Worm (Caenorhabditis elegans) whole organism, L4 larva: ENCODE data around the gene F09E5.11.

Experiments
- Y75B8A.6 ChIP-seq: fragments of 200-800 bp; sonication (Bioruptor generic); IDR thresholded peaks from 2 replicates; pipeline ENCODE4 v1.3.6; 2022; ENCODE audit warnings: missing genetic modification reagents, missing genetic modification characterization, missing compliant biosample characterization
- ZK337.2 ChIP-seq: fragments of 200-800 bp; sonication (Bioruptor generic); IDR thresholded peaks from 2 replicates; pipeline ENCODE4 v1.3.6; 2022; ENCODE audit warnings: missing genetic modification reagents, missing genetic modification characterization, missing compliant biosample characterization
- ZK546.5 ChIP-seq, 2 experiments: sonication (generic microtip); optimal IDR thresholded peaks; 2 replicates each; lab custom pipeline; 2017; ENCODE audit warnings: missing biosample characterization in 2 of 2, missing genetic modification characterization in 2 of 2
- aha-1 ChIP-seq: fragments of 150-350 bp; peaks from one replicate; lab custom pipeline; 2014; ENCODE audit warnings: missing biosample characterization, missing genetic modification characterization
- aly-2 ChIP-seq: sonication (generic microtip); optimal IDR thresholded peaks from 2 replicates; lab custom pipeline; 2018; ENCODE audit warnings: missing biosample characterization, missing genetic modification characterization
- attf-4 ChIP-seq: sonication (generic microtip); optimal IDR thresholded peaks from 3 replicates; lab custom pipeline; 2017; ENCODE audit warnings: missing biosample characterization, missing genetic modification characterization
- ceh-20 ChIP-seq: fragments of 200-800 bp; sonication (Bioruptor generic); IDR thresholded peaks from 2 replicates; pipeline ENCODE4 v1.3.6; 2022; ENCODE audit warnings: missing genetic modification reagents, missing genetic modification characterization, missing compliant biosample characterization
- ceh-28 ChIP-seq: fragments of 150-350 bp; optimal IDR thresholded peaks from 2 replicates; lab custom pipeline; 2014; ENCODE audit warnings: missing biosample characterization, missing genetic modification reagents, missing genetic modification characterization
- ceh-82 ChIP-seq: sonication (generic microtip); optimal IDR thresholded peaks from 2 replicates; lab custom pipeline; 2017; ENCODE audit warnings: missing biosample characterization, missing genetic modification characterization
- ces-1 ChIP-seq: fragments of 150-350 bp; sonication (generic microtip); optimal IDR thresholded peaks from 4 replicates; lab custom pipeline; 2014; ENCODE audit warnings: missing biosample characterization, missing genetic modification reagents, missing genetic modification characterization
- cey-2 ChIP-seq: sonication (generic microtip); optimal IDR thresholded peaks from 3 replicates; lab custom pipeline; 2017; ENCODE audit warnings: missing genetic modification characterization, mild to moderate bottlenecking, missing compliant biosample characterization, antibody characterized with exemption, borderline replicate concordance; ENCODE audit not compliant: insufficient read depth
- daf-16 ChIP-seq, 3 experiments: sonication (generic microtip); optimal IDR thresholded peaks; 2 replicates each; lab custom pipeline; 2016 to 2017; ENCODE audit warnings: missing genetic modification characterization in 3 of 3, missing genetic modification reagents in 3 of 3, mild to moderate bottlenecking in 2 of 3, missing compliant biosample characterization in 2 of 3, missing biosample characterization in 1 of 3, moderate library complexity in 1 of 3
- dmd-9 ChIP-seq: fragments of 200-800 bp; sonication (Bioruptor generic); IDR thresholded peaks from 2 replicates; pipeline ENCODE4 v1.3.6; 2022; ENCODE audit warnings: missing genetic modification reagents, missing genetic modification characterization, missing compliant biosample characterization
- dve-1 ChIP-seq: sonication (generic microtip); optimal IDR thresholded peaks from 2 replicates; lab custom pipeline; 2017; ENCODE audit warnings: antibody characterized with exemption, mild to moderate bottlenecking, missing genetic modification characterization, missing compliant biosample characterization; ENCODE audit not compliant: insufficient read depth
- egl-27 ChIP-seq: sonication (generic microtip); optimal IDR thresholded peaks from 3 replicates; lab custom pipeline; 2017; ENCODE audit warnings: missing biosample characterization, missing genetic modification reagents, missing genetic modification characterization
- hif-1 ChIP-seq, 2 experiments: sonication (generic microtip); optimal IDR thresholded peaks; 2 replicates each; lab custom pipeline; 2016 to 2017; ENCODE audit warnings: missing compliant biosample characterization in 2 of 2, missing genetic modification characterization in 2 of 2, missing genetic modification reagents in 2 of 2, missing genotype in 2 of 2, mild to moderate bottlenecking in 1 of 2
- hlh-11 ChIP-seq: fragments of 200-800 bp; sonication (Bioruptor generic); optimal IDR thresholded peaks from 2 replicates; lab custom pipeline; 2018; ENCODE audit warnings: mild to moderate bottlenecking, missing genetic modification characterization, missing compliant biosample characterization
- hlh-30 ChIP-seq: sonication (generic microtip); optimal IDR thresholded peaks from 2 replicates; lab custom pipeline; 2017; ENCODE audit warnings: antibody characterized with exemption, mild to moderate bottlenecking, missing genetic modification characterization, missing compliant biosample characterization; ENCODE audit not compliant: insufficient read depth
- hmg-1.1 ChIP-seq: fragments of 200-800 bp; sonication (Bioruptor generic); IDR thresholded peaks from 2 replicates; pipeline ENCODE4 v1.3.6; 2022; ENCODE audit warnings: missing genetic modification reagents, missing genetic modification characterization, missing compliant biosample characterization
- lin-1 ChIP-seq: fragments of 200-800 bp; sonication (Bioruptor generic); IDR thresholded peaks from 2 replicates; pipeline ENCODE4 v1.3.6; 2022; ENCODE audit warnings: missing genetic modification reagents, missing genetic modification characterization, missing compliant biosample characterization
- lin-13 ChIP-seq: fragments of 150-350 bp; optimal IDR thresholded peaks from 2 replicates; lab custom pipeline; 2014; ENCODE audit warnings: missing biosample characterization, missing genetic modification reagents, missing genetic modification characterization
- lin-29 ChIP-seq: fragments of 200-800 bp; sonication (Bioruptor generic); IDR thresholded peaks from 2 replicates; pipeline ENCODE4 v1.3.6; 2022; ENCODE audit warnings: missing genetic modification reagents, missing genetic modification characterization, missing compliant biosample characterization
- lin-39 ChIP-seq: fragments of 150-350 bp; optimal IDR thresholded peaks from 2 replicates; lab custom pipeline; 2014; ENCODE audit warnings: missing biosample characterization, missing genetic modification reagents, missing genetic modification characterization
- lsy-2 ChIP-seq, 2 experiments: fragments of 150-350 bp in 1 of 2; sonication (generic microtip) in 1 of 2; optimal IDR thresholded peaks; 2 replicates each; lab custom pipeline; 2014 to 2017; ENCODE audit warnings: missing biosample characterization in 2 of 2, missing genetic modification characterization in 2 of 2
- madf-9 ChIP-seq: fragments of 200-800 bp; sonication (Bioruptor generic); conservative IDR thresholded peaks from 2 replicates; pipeline ENCODE4 v1.3.6; 2022; ENCODE audit warnings: missing genetic modification reagents, missing genetic modification characterization, missing compliant biosample characterization
- mdl-1 ChIP-seq, 2 experiments: fragments of 150-350 bp in 1 of 2; sonication (generic microtip) in 1 of 2; optimal IDR thresholded peaks; 2 replicates each; lab custom pipeline; 2014 to 2017; ENCODE audit warnings: missing biosample characterization in 2 of 2, missing genetic modification characterization in 2 of 2
- mdt-29 ChIP-seq: fragments of 200-800 bp; sonication (Bioruptor generic); IDR thresholded peaks from 2 replicates; pipeline ENCODE4 v1.3.6; 2022; ENCODE audit warnings: missing genetic modification reagents, missing genetic modification characterization, missing compliant biosample characterization
- mep-1 ChIP-seq: fragments of 150-350 bp; sonication (generic microtip); optimal IDR thresholded peaks from 3 replicates; lab custom pipeline; 2014; ENCODE audit warnings: missing biosample characterization, missing genetic modification characterization
- mxl-2 ChIP-seq: fragments of 200-800 bp; sonication (Bioruptor generic); conservative IDR thresholded peaks from 2 replicates; pipeline ENCODE4 v1.3.6; 2022; ENCODE audit warnings: missing genetic modification reagents, missing genetic modification characterization, missing compliant biosample characterization
- mxl-3 ChIP-seq: fragments of 200-800 bp; sonication (Bioruptor generic); optimal IDR thresholded peaks from 2 replicates; lab custom pipeline; 2018; ENCODE audit warnings: mild to moderate bottlenecking, missing genetic modification characterization, missing compliant biosample characterization
- nhr-10 ChIP-seq: fragments of 150-350 bp; optimal IDR thresholded peaks from 2 replicates; lab custom pipeline; 2014; ENCODE audit warnings: missing biosample characterization, missing genetic modification characterization
- nhr-11 ChIP-seq: fragments of 150-350 bp; optimal IDR thresholded peaks from 2 replicates; lab custom pipeline; 2014; ENCODE audit warnings: missing biosample characterization, missing genetic modification characterization
- nhr-237 ChIP-seq: sonication (generic microtip); optimal IDR thresholded peaks from 2 replicates; lab custom pipeline; 2017; ENCODE audit warnings: missing biosample characterization, missing genetic modification characterization
- nhr-25 ChIP-seq: sonication (generic microtip); optimal IDR thresholded peaks from 2 replicates; lab custom pipeline; 2017; ENCODE audit warnings: missing genetic modification characterization, mild to moderate bottlenecking, missing compliant biosample characterization, antibody characterized with exemption, moderate library complexity, borderline replicate concordance; ENCODE audit not compliant: insufficient read depth
- nhr-41 ChIP-seq: fragments of 200-800 bp; sonication (Bioruptor generic); IDR thresholded peaks from 2 replicates; pipeline ENCODE4 v1.3.6; 2022; ENCODE audit warnings: missing genetic modification reagents, missing genetic modification characterization, missing compliant biosample characterization
- nhr-48 ChIP-seq: sonication (generic microtip); optimal IDR thresholded peaks from 2 replicates; lab custom pipeline; 2016; ENCODE audit warnings: mild to moderate bottlenecking, missing genetic modification characterization, missing compliant biosample characterization
- nhr-6 ChIP-seq: fragments of 150-350 bp; optimal IDR thresholded peaks from 2 replicates; lab custom pipeline; 2014; ENCODE audit warnings: missing biosample characterization, missing genetic modification characterization
- nhr-77 ChIP-seq: fragments of 150-350 bp; optimal IDR thresholded peaks from 2 replicates; lab custom pipeline; 2014; ENCODE audit warnings: missing biosample characterization, missing genetic modification characterization
- pha-4 ChIP-seq, 2 experiments: fragments of 150-350 bp in 1 of 2; fragments of 200-800 bp in 1 of 2; sonication (Bioruptor generic) in 1 of 2; IDR thresholded peaks in 1 of 2; optimal IDR thresholded peaks in 1 of 2; 2 replicates each; pipeline versions ENCODE4 v1.3.6 to Lab custom; 2014 to 2022; ENCODE audit warnings: missing genetic modification characterization in 2 of 2, missing genetic modification reagents in 2 of 2, missing biosample characterization in 1 of 2, missing compliant biosample characterization in 1 of 2
- rbr-2 ChIP-seq: sonication (generic microtip); optimal IDR thresholded peaks from 2 replicates; lab custom pipeline; 2016; ENCODE audit warnings: missing genotype, missing genetic modification characterization, missing compliant biosample characterization
- saeg-2 ChIP-seq: fragments of 200-800 bp; sonication (Bioruptor generic); IDR thresholded peaks from 2 replicates; pipeline ENCODE4 v1.3.6; 2022; ENCODE audit warnings: missing genetic modification reagents, missing genetic modification characterization, missing compliant biosample characterization
- snpc-1.2 ChIP-seq: fragments of 200-800 bp; sonication (Bioruptor generic); IDR thresholded peaks from 2 replicates; pipeline ENCODE4 v1.3.6; 2022; ENCODE audit warnings: missing genetic modification reagents, missing genetic modification characterization, missing compliant biosample characterization
- spr-3 ChIP-seq: fragments of 200-800 bp; sonication (Bioruptor generic); optimal IDR thresholded peaks from 2 replicates; lab custom pipeline; 2018; ENCODE audit warnings: mild to moderate bottlenecking, missing genetic modification characterization, missing compliant biosample characterization
- tag-97 ChIP-seq: fragments of 200-800 bp; sonication (Bioruptor generic); IDR thresholded peaks from 2 replicates; pipeline ENCODE4 v1.3.6; 2022; ENCODE audit warnings: missing genetic modification characterization, missing compliant biosample characterization
- unc-130 ChIP-seq: sonication (generic microtip); optimal IDR thresholded peaks from 2 replicates; lab custom pipeline; 2016; ENCODE audit warnings: missing genetic modification reagents, missing genetic modification characterization, missing compliant biosample characterization
- unc-39 ChIP-seq: sonication (generic microtip); optimal IDR thresholded peaks from 2 replicates; lab custom pipeline; 2017; ENCODE audit warnings: missing biosample characterization, missing genetic modification characterization
- unc-62 ChIP-seq, 3 experiments: fragments of 150-350 bp in 1 of 3; sonication (generic microtip); optimal IDR thresholded peaks in 2 of 3; peaks in 1 of 3; 1 replicate in 1 of 3; 2 replicates in 2 of 3; lab custom pipeline; 2014 to 2017; ENCODE audit warnings: missing biosample characterization in 3 of 3, missing genetic modification characterization in 3 of 3, missing genetic modification reagents in 3 of 3, missing genotype in 1 of 3
- zip-2 ChIP-seq: fragments of 150-350 bp; optimal IDR thresholded peaks from 2 replicates; lab custom pipeline; 2014; ENCODE audit warnings: missing biosample characterization, missing genetic modification characterization

F09E5.11 gene

ce11 chrII:5332345-5333124, 25.5 kb downstream of the F09E5.11 start (continued):
- TF ChIP-seq attf-4 (tag; lab: Kevin White, UChicago): no peak
- no peak for TF ChIP-seq lin-29 (GFP tag; lab: Robert Waterston, UW)
- TF ChIP-seq rbr-2: no peak
- TF ChIP-seq aly-2 (tag; lab: Kevin White, UChicago): no peak
- no peak for TF ChIP-seq mxl-2 (GFP tag; lab: Robert Waterston, UW)
- no peak for TF ChIP-seq nhr-77 (tag; lab: Kevin White, UChicago)
- no peak for TF ChIP-seq pha-4 (GFP tag; IDR thresholded peaks at IDR 0.05; lab: Robert Waterston, UW)
- TF ChIP-seq pha-4 (tag; optimal IDR thresholded peaks at IDR 0.05; lab: Kevin White, UChicago): peak; percentile 5
- TF ChIP-seq hlh-30: peak; percentile 38
- TF ChIP-seq lin-39: no peak
- no peak for TF ChIP-seq lin-13 (GFP tag; lab: Kevin White, UChicago)
- no peak for TF ChIP-seq tag-97
- TF ChIP-seq ceh-28 (tag; lab: Kevin White, UChicago): no peak
- no peak for TF ChIP-seq mep-1 (tag; lab: Kevin White, UChicago)
- no peak for TF ChIP-seq nhr-25 (tag; lab: Kevin White, UChicago)
- no peak for TF ChIP-seq nhr-237
- TF ChIP-seq hmg-1.1: no peak
- TF ChIP-seq ZK546.5 (tag; optimal IDR thresholded peaks at IDR 0.05; lab: Kevin White, UChicago): no peak
- no peak for TF ChIP-seq unc-39
- peak; percentile 35 to 37 for TF ChIP-seq mdl-1 (tag; optimal IDR thresholded peaks at IDR 0.05; lab: Kevin White, UChicago)
- no peak for TF ChIP-seq ces-1 (GFP tag; lab: Kevin White, UChicago)
- no peak for TF ChIP-seq ceh-20
- TF ChIP-seq hif-1 (tag; optimal IDR thresholded peaks at IDR 0.05; lab: Kevin White, UChicago): peak in 1 of 2 experiments; percentile 9
- no peak for TF ChIP-seq lsy-2 (tag; optimal IDR thresholded peaks at IDR 0.05; lab: Kevin White, UChicago)
- no peak for TF ChIP-seq madf-9
- TF ChIP-seq ceh-82 (tag; lab: Kevin White, UChicago): no peak
- no peak for TF ChIP-seq snpc-1.2 (GFP tag; lab: Robert Waterston, UW)
- no peak for TF ChIP-seq mxl-3
- TF ChIP-seq daf-16 (GFP tag; optimal IDR thresholded peaks at IDR 0.05; lab: Kevin White, UChicago): no peak
- no peak for TF ChIP-seq daf-16 (tag; optimal IDR thresholded peaks at IDR 0.05; lab: Kevin White, UChicago)
- TF ChIP-seq spr-3 (GFP tag; lab: Kevin White, UChicago): no peak
- peak; percentile 2 for TF ChIP-seq hlh-11 (tag; lab: Kevin White, UChicago)
- TF ChIP-seq lin-1 (GFP tag; lab: Robert Waterston, UW): no peak
- no peak for TF ChIP-seq dmd-9
- no peak for TF ChIP-seq zip-2 (tag; lab: Kevin White, UChicago)
- TF ChIP-seq aha-1: no peak
- no peak for TF ChIP-seq unc-130 (GFP tag; lab: Kevin White, UChicago)
- TF ChIP-seq ZK337.2 (GFP tag; lab: Robert Waterston, UW): no peak
- TF ChIP-seq cey-2 (tag; lab: Kevin White, UChicago): no peak
- TF ChIP-seq nhr-41 (GFP tag; lab: Robert Waterston, UW): no peak
- TF ChIP-seq nhr-6 (tag; lab: Kevin White, UChicago): peak; percentile 62
- TF ChIP-seq unc-62 (GFP tag; optimal IDR thresholded peaks at IDR 0.05 in 1 of 2; lab: Kevin White, UChicago): peak in 1 of 2 experiments; percentile 96
- TF ChIP-seq unc-62 (tag; optimal IDR thresholded peaks at IDR 0.05; lab: Kevin White, UChicago): no peak
- no peak for TF ChIP-seq saeg-2
- no peak for TF ChIP-seq nhr-10 (tag; lab: Kevin White, UChicago)
- no peak for TF ChIP-seq egl-27 (tag; lab: Kevin White, UChicago)
- peak; percentile 21 for TF ChIP-seq dve-1 (tag; lab: Kevin White, UChicago)
- no peak for TF ChIP-seq Y75B8A.6
- TF ChIP-seq nhr-11 (tag; lab: Kevin White, UChicago): no peak
- no peak for TF ChIP-seq mdt-29 (GFP tag; lab: Robert Waterston, UW)
- TF ChIP-seq nhr-48 (tag; lab: Kevin White, UChicago): no peak
